Worm (Caenorhabditis elegans) whole organism, L2 larva: ENCODE results near the gene ZK550.2.

Experiments used
- C34F6.9 ChIP-seq: fragments of 150-350 bp; optimal IDR thresholded peaks from 2 replicates; lab custom pipeline; 2014; ENCODE audit warnings: missing biosample characterization, missing genetic modification characterization
- F13H6.1 ChIP-seq: sonication (generic microtip); optimal IDR thresholded peaks from 2 replicates; lab custom pipeline; 2016; ENCODE audit warnings: missing genetic modification characterization, missing compliant biosample characterization
- Y55F3AM.14 ChIP-seq: fragments of 200-800 bp; sonication (Bioruptor generic); optimal IDR thresholded peaks from 2 replicates; lab custom pipeline; 2018; ENCODE audit warnings: mild to moderate bottlenecking, missing genetic modification characterization, missing compliant biosample characterization
- ZK546.5 ChIP-seq: sonication (generic microtip); optimal IDR thresholded peaks from 2 replicates; lab custom pipeline; 2017; ENCODE audit warnings: missing biosample characterization, missing genetic modification characterization
- ama-1 ChIP-seq: fragments of 150-350 bp; optimal IDR thresholded peaks from 2 replicates; lab custom pipeline; 2018; ENCODE audit warnings: inconsistent platforms
- blmp-1 ChIP-seq: sonication (generic microtip); optimal IDR thresholded peaks from 2 replicates; lab custom pipeline; 2017; ENCODE audit warnings: missing genetic modification characterization, mild to moderate bottlenecking, missing compliant biosample characterization, antibody characterized with exemption, moderate library complexity; ENCODE audit not compliant: insufficient read depth
- ceh-16 ChIP-seq: fragments of 150-350 bp; optimal IDR thresholded peaks from 2 replicates; lab custom pipeline; 2014; ENCODE audit warnings: missing biosample characterization, missing genetic modification characterization
- ceh-82 ChIP-seq: fragments of 150-350 bp; optimal IDR thresholded peaks from 2 replicates; lab custom pipeline; 2014; ENCODE audit warnings: missing biosample characterization, missing genetic modification characterization
- dmd-4 ChIP-seq: sonication (generic microtip); optimal IDR thresholded peaks from 2 replicates; lab custom pipeline; 2017; ENCODE audit warnings: missing biosample characterization, missing genetic modification characterization
- egl-27 ChIP-seq: sonication (generic microtip); optimal IDR thresholded peaks from 3 replicates; lab custom pipeline; 2017; ENCODE audit warnings: missing biosample characterization, missing genetic modification reagents, missing genetic modification characterization
- elt-1 ChIP-seq: fragments of 150-350 bp; optimal IDR thresholded peaks from 2 replicates; lab custom pipeline; 2014; ENCODE audit warnings: missing biosample characterization, missing genetic modification characterization
- elt-3 ChIP-seq: sonication (generic microtip); optimal IDR thresholded peaks from 2 replicates; lab custom pipeline; 2017; ENCODE audit warnings: missing biosample characterization, missing genetic modification characterization
- fos-1 ChIP-seq: fragments of 150-350 bp; optimal IDR thresholded peaks from 2 replicates; lab custom pipeline; 2014; ENCODE audit warnings: missing biosample characterization, missing genetic modification characterization
- gmeb-1 ChIP-seq: fragments of 150-350 bp; optimal IDR thresholded peaks from 2 replicates; lab custom pipeline; 2014; ENCODE audit warnings: missing biosample characterization, missing genetic modification characterization
- lin-11 ChIP-seq: fragments of 150-350 bp; sonication (generic microtip); optimal IDR thresholded peaks from 2 replicates; lab custom pipeline; 2014; ENCODE audit warnings: missing biosample characterization, missing genetic modification characterization, inconsistent platforms, mixed read lengths
- lin-13 ChIP-seq: fragments of 150-350 bp; optimal IDR thresholded peaks from 2 replicates; lab custom pipeline; 2014; ENCODE audit warnings: missing biosample characterization, missing genetic modification reagents, missing genetic modification characterization
- lin-39 ChIP-seq: fragments of 150-350 bp; optimal IDR thresholded peaks from 2 replicates; lab custom pipeline; 2014; ENCODE audit warnings: missing biosample characterization, missing genetic modification reagents, missing genetic modification characterization
- lsy-2 ChIP-seq, 2 experiments: fragments of 150-350 bp in 1 of 2; sonication (generic microtip) in 1 of 2; optimal IDR thresholded peaks; 2 replicates each; lab custom pipeline; 2014 to 2017; ENCODE audit warnings: missing biosample characterization in 2 of 2, missing genetic modification characterization in 2 of 2
- mbf-1 ChIP-seq: sonication (generic microtip); optimal IDR thresholded peaks from 2 replicates; lab custom pipeline; 2017; ENCODE audit warnings: missing biosample characterization, missing genetic modification characterization
- mdl-1 ChIP-seq, 2 experiments: fragments of 150-350 bp in 1 of 2; sonication (generic microtip) in 1 of 2; optimal IDR thresholded peaks; 2 replicates each; lab custom pipeline; 2017; ENCODE audit warnings: missing biosample characterization in 2 of 2, missing genetic modification characterization in 2 of 2
- nhr-10 ChIP-seq: sonication (generic microtip); optimal IDR thresholded peaks from 2 replicates; lab custom pipeline; 2017; ENCODE audit warnings: missing biosample characterization, missing genetic modification characterization
- nhr-11 ChIP-seq: fragments of 150-350 bp; optimal IDR thresholded peaks from 2 replicates; lab custom pipeline; 2014; ENCODE audit warnings: missing biosample characterization, missing genetic modification characterization
- nhr-12 ChIP-seq: fragments of 150-350 bp; optimal IDR thresholded peaks from 2 replicates; lab custom pipeline; 2014; ENCODE audit warnings: missing biosample characterization, missing genetic modification characterization
- nhr-129 ChIP-seq: fragments of 150-350 bp; optimal IDR thresholded peaks from 2 replicates; lab custom pipeline; 2014; ENCODE audit warnings: missing biosample characterization, missing genetic modification characterization
- nhr-23 ChIP-seq: fragments of 150-350 bp; optimal IDR thresholded peaks from 2 replicates; lab custom pipeline; 2014; ENCODE audit warnings: missing biosample characterization, missing genetic modification reagents, missing genetic modification characterization
- nhr-237 ChIP-seq: fragments of 150-350 bp; optimal IDR thresholded peaks from 2 replicates; lab custom pipeline; 2014; ENCODE audit warnings: missing biosample characterization, missing genetic modification characterization
- nhr-25 ChIP-seq: fragments of 150-350 bp; sonication (generic microtip); optimal IDR thresholded peaks from 3 replicates; lab custom pipeline; 2014; ENCODE audit warnings: missing biosample characterization, missing genetic modification characterization
- nhr-6 ChIP-seq: fragments of 150-350 bp; optimal IDR thresholded peaks from 2 replicates; lab custom pipeline; 2014; ENCODE audit warnings: missing biosample characterization, missing genetic modification characterization
- nhr-77 ChIP-seq: fragments of 150-350 bp; optimal IDR thresholded peaks from 2 replicates; lab custom pipeline; 2014; ENCODE audit warnings: missing biosample characterization, missing genetic modification characterization
- peb-1 ChIP-seq: fragments of 150-350 bp; optimal IDR thresholded peaks from 2 replicates; lab custom pipeline; 2014; ENCODE audit warnings: missing biosample characterization, missing genetic modification characterization
- sem-4 ChIP-seq: fragments of 150-350 bp; optimal IDR thresholded peaks from 2 replicates; lab custom pipeline; 2014; ENCODE audit warnings: missing biosample characterization, missing genetic modification reagents, missing genetic modification characterization
- skn-1 ChIP-seq: sonication (generic microtip); optimal IDR thresholded peaks from 2 replicates; lab custom pipeline; 2017; ENCODE audit warnings: missing biosample characterization, missing genetic modification characterization
- sma-3 ChIP-seq: sonication (generic microtip); optimal IDR thresholded peaks from 2 replicates; lab custom pipeline; 2016; ENCODE audit warnings: missing genetic modification reagents, missing genetic modification characterization, missing compliant biosample characterization
- sma-9 ChIP-seq, 2 experiments: fragments of 150-350 bp in 1 of 2; sonication (generic microtip) in 1 of 2; optimal IDR thresholded peaks; 2 replicates each; lab custom pipeline; 2014 to 2016; ENCODE audit warnings: missing genetic modification characterization in 2 of 2, mild to moderate bottlenecking in 1 of 2, missing biosample characterization in 1 of 2, missing compliant biosample characterization in 1 of 2, missing genetic modification reagents in 1 of 2, moderate library complexity in 1 of 2
- snpc-4 ChIP-seq: fragments of 150-350 bp; optimal IDR thresholded peaks from 2 replicates; lab custom pipeline; 2014; ENCODE audit warnings: missing biosample characterization, missing genetic modification characterization
- unc-39 ChIP-seq: fragments of 150-350 bp; optimal IDR thresholded peaks from 2 replicates; lab custom pipeline; 2014; ENCODE audit warnings: missing biosample characterization, missing genetic modification characterization
- unc-55 ChIP-seq: fragments of 150-350 bp; sonication (generic microtip); optimal IDR thresholded peaks from 3 replicates; lab custom pipeline; 2014; ENCODE audit warnings: missing biosample characterization, missing genetic modification reagents, missing genetic modification characterization

The ZK550.2 gene

DNA sequence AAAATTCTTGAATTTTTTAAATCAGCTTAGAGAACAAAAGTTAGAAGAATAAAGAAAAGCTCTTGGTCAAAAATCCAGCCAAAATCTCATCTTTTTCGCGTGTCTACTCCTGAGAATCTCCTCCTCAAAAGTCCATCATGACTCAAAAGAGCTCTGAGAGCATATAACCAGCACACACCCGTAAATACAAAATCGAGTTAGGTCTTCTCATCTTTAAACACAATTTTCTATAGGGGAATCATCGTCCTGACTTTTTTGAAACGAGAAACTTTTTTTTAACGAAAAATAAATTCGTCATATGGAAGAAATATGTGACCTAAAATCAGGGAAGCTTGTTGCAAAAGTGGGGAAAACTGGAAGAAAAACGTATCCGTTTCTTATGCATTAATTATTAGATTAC lies 11.9 kb upstream of the ZK550.2 start:
- no peak for TF ChIP-seq nhr-77 (tag; lab: Kevin White, UChicago)
- peak; percentile 3 for TF ChIP-seq C34F6.9 (tag; lab: Kevin White, UChicago)
- TF ChIP-seq nhr-23 (tag; lab: Kevin White, UChicago): no peak
- TF ChIP-seq fos-1 (tag; lab: Kevin White, UChicago): no peak

ce11 chrIV:17237029-17237428 lies 8.4 kb upstream of the ZK550.2 start:
- TF ChIP-seq dmd-4 (tag; lab: Kevin White, UChicago) (no peak), nhr-23 (tag; lab: Kevin White, UChicago) (no peak), sem-4 (tag; lab: Kevin White, UChicago) (no peak), nhr-6 (tag; lab: Kevin White, UChicago) (no peak), F13H6.1 (tag; lab: Kevin White, UChicago) (no peak), mbf-1 (tag; lab: Kevin White, UChicago) (no peak), nhr-237 (tag; lab: Kevin White, UChicago) (no peak), elt-3 (tag; lab: Kevin White, UChicago) (no peak), unc-55 (no peak), gmeb-1 (tag; lab: Kevin White, UChicago) (no peak), nhr-129 (tag; lab: Kevin White, UChicago) (no peak), unc-39 (no peak), skn-1 (tag; lab: Kevin White, UChicago) (no peak), ceh-16 (tag; lab: Kevin White, UChicago) (no peak), ceh-82 (tag; lab: Kevin White, UChicago) (no peak), lin-11 (tag; lab: Kevin White, UChicago) (no peak), nhr-12 (no peak), elt-1 (tag; lab: Kevin White, UChicago) (no peak), nhr-77 (tag; lab: Kevin White, UChicago) (no peak), sma-9 (GFP tag; optimal IDR thresholded peaks at IDR 0.05; lab: Kevin White, UChicago) (no peak), sma-9 (tag; optimal IDR thresholded peaks at IDR 0.05; lab: Kevin White, UChicago) (no peak)

ce11 chrIV:17238951-17239350 lies 6.4 kb upstream of the ZK550.2 start:
- TF ChIP-seq ama-1 (lab: Kevin White, UChicago) (no peak), lin-39 (tag; lab: Kevin White, UChicago) (no peak), unc-39 (no peak), ceh-16 (tag; lab: Kevin White, UChicago) (no peak), nhr-25 (tag; lab: Kevin White, UChicago) (no peak), lin-11 (tag; lab: Kevin White, UChicago) (no peak), egl-27 (tag; lab: Kevin White, UChicago) (no peak), Y55F3AM.14 (GFP tag; lab: Kevin White, UChicago) (no peak)
- TF ChIP-seq, all 48 proteins: peak for 0

DNA sequence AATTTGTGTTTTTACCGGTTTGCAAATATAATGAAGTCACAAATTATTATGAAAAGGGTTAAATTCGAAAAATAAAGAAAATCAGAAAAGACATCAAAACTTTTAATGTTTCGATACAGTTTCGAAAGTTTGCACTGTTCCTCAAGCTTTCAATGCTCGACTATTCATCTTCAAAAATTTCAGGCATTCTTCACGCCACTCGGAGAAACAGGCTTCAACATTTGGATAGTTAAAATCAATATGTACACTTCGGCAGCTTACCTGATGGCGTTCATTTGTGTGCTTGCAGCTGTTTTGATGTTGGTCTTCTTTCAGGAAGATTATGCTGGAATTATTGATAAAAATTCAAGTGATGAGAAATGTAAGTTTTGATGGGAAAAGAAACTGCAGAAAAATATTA lies 1.8 kb downstream of the ZK550.2 start:
- TF ChIP-seq nhr-11 (tag; lab: Kevin White, UChicago) (no peak), lsy-2 (tag; optimal IDR thresholded peaks at IDR 0.05; lab: Kevin White, UChicago) (no peak), nhr-12 (no peak), ceh-16 (tag; lab: Kevin White, UChicago) (no peak), nhr-10 (no peak), nhr-6 (tag; lab: Kevin White, UChicago) (no peak), snpc-4 (tag; lab: Kevin White, UChicago) (no peak), C34F6.9 (tag; lab: Kevin White, UChicago) (no peak), mdl-1 (tag; optimal IDR thresholded peaks at IDR 0.05; lab: Kevin White, UChicago) (no peak), mbf-1 (tag; lab: Kevin White, UChicago) (no peak), lin-13 (GFP tag; lab: Kevin White, UChicago) (no peak), Y55F3AM.14 (GFP tag; lab: Kevin White, UChicago) (no peak)

DNA sequence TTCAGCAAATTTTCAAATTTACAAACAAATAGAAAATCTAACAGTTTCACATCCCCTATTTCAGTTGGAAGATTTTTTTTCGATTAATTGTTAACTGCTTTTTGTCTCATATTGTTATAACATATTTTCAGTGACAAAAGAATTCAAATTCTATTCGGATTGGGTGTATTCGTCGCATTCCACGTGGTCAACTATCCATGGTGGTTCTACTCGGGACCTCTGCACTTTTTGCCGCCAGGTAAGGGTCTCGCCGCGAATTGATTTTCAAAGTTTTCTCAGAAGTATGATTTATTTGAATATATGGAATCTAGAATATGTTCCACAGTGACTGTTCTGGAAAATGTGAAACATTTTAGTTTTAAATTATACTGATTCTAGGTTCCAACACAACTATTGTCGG lies 3.2 kb downstream of the ZK550.2 start:
- TF ChIP-seq lin-13 (GFP tag; lab: Kevin White, UChicago) (no peak), nhr-237 (tag; lab: Kevin White, UChicago) (no peak), Y55F3AM.14 (GFP tag; lab: Kevin White, UChicago) (no peak), nhr-12 (no peak), nhr-77 (tag; lab: Kevin White, UChicago) (no peak), blmp-1 (tag; lab: Kevin White, UChicago) (no peak), lin-11 (tag; lab: Kevin White, UChicago) (no peak), ZK546.5 (no peak), unc-55 (no peak), sem-4 (tag; lab: Kevin White, UChicago) (no peak), ceh-82 (tag; lab: Kevin White, UChicago) (no peak), lsy-2 (tag; optimal IDR thresholded peaks at IDR 0.05; lab: Kevin White, UChicago) (no peak), peb-1 (no peak), unc-39 (no peak), ceh-16 (tag; lab: Kevin White, UChicago) (no peak), sma-9 (GFP tag; optimal IDR thresholded peaks at IDR 0.05; lab: Kevin White, UChicago) (no peak), sma-9 (tag; optimal IDR thresholded peaks at IDR 0.05; lab: Kevin White, UChicago) (no peak), fos-1 (tag; lab: Kevin White, UChicago) (no peak), sma-3 (no peak)
